Worm (Caenorhabditis elegans) whole organism, L1 larva: ENCODE data around the gene C05G5.7.

Experiments
- C04F5.9 ChIP-seq: sonication (generic microtip); optimal IDR thresholded peaks from 2 replicates; lab custom pipeline; 2016; ENCODE audit warnings: missing genetic modification characterization, missing compliant biosample characterization
- C16A3.4 ChIP-seq: fragments of 150-350 bp; optimal IDR thresholded peaks from 2 replicates; lab custom pipeline; 2014; ENCODE audit warnings: missing biosample characterization, missing genetic modification characterization
- Y116A8C.19 ChIP-seq: sonication (generic microtip); optimal IDR thresholded peaks from 2 replicates; lab custom pipeline; 2016; ENCODE audit warnings: missing compliant biosample characterization, missing genetic modification characterization, borderline replicate concordance
- aha-1 ChIP-seq: fragments of 150-350 bp; optimal IDR thresholded peaks from 2 replicates; lab custom pipeline; 2014; ENCODE audit warnings: missing biosample characterization, missing genetic modification characterization
- alr-1 ChIP-seq: fragments of 200-800 bp; sonication (Bioruptor generic); optimal IDR thresholded peaks from 2 replicates; lab custom pipeline; 2018; ENCODE audit warnings: borderline replicate concordance, mild to moderate bottlenecking, missing genetic modification characterization, missing compliant biosample characterization
- ama-1 ChIP-seq: fragments of 150-350 bp; optimal IDR thresholded peaks from 2 replicates; lab custom pipeline; 2014
- blmp-1 ChIP-seq: fragments of 150-350 bp; optimal IDR thresholded peaks from 2 replicates; lab custom pipeline; 2014; ENCODE audit warnings: missing biosample characterization, missing genetic modification characterization
- ceh-82 ChIP-seq, 3 experiments: fragments of 150-350 bp in 1 of 3; sonication (generic microtip) in 2 of 3; optimal IDR thresholded peaks; 2 replicates each; lab custom pipeline; 2014 to 2017; ENCODE audit warnings: missing biosample characterization in 3 of 3, missing genetic modification characterization in 3 of 3
- ceh-88 ChIP-seq: fragments of 200-800 bp; sonication (Bioruptor generic); IDR thresholded peaks from 2 replicates; pipeline ENCODE4 v1.3.6; 2022; ENCODE audit warnings: missing genetic modification characterization, missing compliant biosample characterization
- ces-1 ChIP-seq: fragments of 150-350 bp; optimal IDR thresholded peaks from 2 replicates; lab custom pipeline; 2014; ENCODE audit warnings: missing biosample characterization, missing genetic modification reagents, missing genetic modification characterization
- dpl-1 ChIP-seq, 3 experiments: fragments of 150-350 bp in 2 of 3; sonication (generic microtip) in 1 of 3; optimal IDR thresholded peaks; 2 replicates each; lab custom pipeline; 2014 to 2017; ENCODE audit warnings: missing biosample characterization in 3 of 3, missing genetic modification characterization in 3 of 3, missing genetic modification reagents in 3 of 3
- dsc-1 ChIP-seq: sonication (generic microtip); optimal IDR thresholded peaks from 2 replicates; lab custom pipeline; 2016; ENCODE audit warnings: mild to moderate bottlenecking, missing genetic modification characterization, missing compliant biosample characterization
- efl-3 ChIP-seq: fragments of 200-800 bp; sonication (Bioruptor generic); optimal IDR thresholded peaks from 2 replicates; lab custom pipeline; 2018; ENCODE audit warnings: mild to moderate bottlenecking, missing genetic modification characterization, missing compliant biosample characterization
- egl-27 ChIP-seq, 2 experiments: fragments of 150-350 bp in 1 of 2; sonication (generic microtip); optimal IDR thresholded peaks; 3 replicates each; lab custom pipeline; 2017 to 2018; ENCODE audit warnings: missing biosample characterization in 2 of 2, missing genetic modification characterization in 2 of 2, missing genetic modification reagents in 2 of 2
- elt-2 ChIP-seq: sonication (generic microtip); optimal IDR thresholded peaks from 2 replicates; lab custom pipeline; 2016; ENCODE audit warnings: missing genetic modification characterization, mild to moderate bottlenecking, inconsistent platforms, missing compliant biosample characterization, missing genetic modification reagents
- elt-3 ChIP-seq, 6 experiments: fragments of 150-350 bp in 1 of 6; sonication (generic microtip); optimal IDR thresholded peaks; 2 replicates each; lab custom pipeline; 2017 to 2018; ENCODE audit warnings: missing biosample characterization in 6 of 6, missing genetic modification characterization in 6 of 6, inconsistent platforms in 1 of 6
- ets-5 ChIP-seq: fragments of 200-800 bp; sonication (Bioruptor generic); IDR thresholded peaks from 2 replicates; pipeline ENCODE4 v1.3.6; 2022; ENCODE audit warnings: missing genetic modification characterization, missing compliant biosample characterization
- fkh-10 ChIP-seq: sonication (generic microtip); optimal IDR thresholded peaks from 2 replicates; lab custom pipeline; 2017; ENCODE audit warnings: missing biosample characterization, missing genetic modification reagents, missing genetic modification characterization
- fos-1 ChIP-seq: fragments of 150-350 bp; optimal IDR thresholded peaks from 2 replicates; lab custom pipeline; 2014; ENCODE audit warnings: missing biosample characterization, missing genetic modification characterization
- hlh-17 ChIP-seq: fragments of 200-800 bp; sonication (Bioruptor generic); optimal IDR thresholded peaks from 2 replicates; lab custom pipeline; 2018; ENCODE audit warnings: missing genetic modification characterization, mild to moderate bottlenecking, missing compliant biosample characterization, moderate library complexity, borderline replicate concordance
- hlh-4 ChIP-seq: sonication (generic microtip); optimal IDR thresholded peaks from 2 replicates; lab custom pipeline; 2016; ENCODE audit warnings: mild to moderate bottlenecking, missing genetic modification characterization, missing compliant biosample characterization
- hpl-2 ChIP-seq: fragments of 150-350 bp; optimal IDR thresholded peaks from 2 replicates; lab custom pipeline; 2014; ENCODE audit warnings: missing biosample characterization, missing genetic modification reagents, missing genetic modification characterization
- irx-1 ChIP-seq: sonication (generic microtip); optimal IDR thresholded peaks from 2 replicates; lab custom pipeline; 2016; ENCODE audit warnings: missing genetic modification characterization, missing compliant biosample characterization
- jun-1 ChIP-seq: fragments of 150-350 bp; optimal IDR thresholded peaks from 2 replicates; lab custom pipeline; 2014; ENCODE audit warnings: missing biosample characterization, missing genetic modification reagents, missing genetic modification characterization
- lin-14 ChIP-seq: fragments of 200-800 bp; sonication (Bioruptor generic); optimal IDR thresholded peaks from 2 replicates; lab custom pipeline; 2018; ENCODE audit warnings: mild to moderate bottlenecking, missing genetic modification characterization, moderate library complexity, missing compliant biosample characterization
- lin-35 ChIP-seq, 2 experiments: fragments of 150-350 bp; optimal IDR thresholded peaks; 2 replicates each; lab custom pipeline; 2014; ENCODE audit warnings: missing biosample characterization in 2 of 2, missing genetic modification characterization in 2 of 2, missing genetic modification reagents in 2 of 2
- lir-3 ChIP-seq: sonication (generic microtip); optimal IDR thresholded peaks from 2 replicates; lab custom pipeline; 2016; ENCODE audit warnings: mild to moderate bottlenecking, missing genetic modification characterization, moderate library complexity, missing compliant biosample characterization; ENCODE audit not compliant: poor library complexity
- mdl-1 ChIP-seq, 2 experiments: fragments of 150-350 bp; optimal IDR thresholded peaks; 2 replicates each; lab custom pipeline; 2014 to 2017; ENCODE audit warnings: missing biosample characterization in 2 of 2, missing genetic modification characterization in 2 of 2, inconsistent platforms in 1 of 2
- mef-2 ChIP-seq: fragments of 150-350 bp; optimal IDR thresholded peaks from 2 replicates; lab custom pipeline; 2014; ENCODE audit warnings: missing biosample characterization, missing genetic modification characterization
- nhr-11 ChIP-seq: fragments of 150-350 bp; optimal IDR thresholded peaks from 2 replicates; lab custom pipeline; 2014; ENCODE audit warnings: missing biosample characterization, missing genetic modification characterization
- nhr-12 ChIP-seq: sonication (generic microtip); optimal IDR thresholded peaks from 2 replicates; lab custom pipeline; 2017; ENCODE audit warnings: missing biosample characterization, missing genetic modification characterization
- nhr-20 ChIP-seq: sonication (generic microtip); optimal IDR thresholded peaks from 2 replicates; lab custom pipeline; 2016; ENCODE audit warnings: mild to moderate bottlenecking, missing genetic modification characterization, missing compliant biosample characterization
- nhr-47 ChIP-seq: sonication (generic microtip); optimal IDR thresholded peaks from 2 replicates; lab custom pipeline; 2016; ENCODE audit warnings: mild to moderate bottlenecking, missing genetic modification characterization, moderate library complexity, missing compliant biosample characterization
- nhr-84 ChIP-seq: sonication (generic microtip); optimal IDR thresholded peaks from 2 replicates; lab custom pipeline; 2017; ENCODE audit warnings: missing biosample characterization, missing genetic modification characterization
- nhr-90 ChIP-seq: sonication (generic microtip); optimal IDR thresholded peaks from 2 replicates; lab custom pipeline; 2016; ENCODE audit warnings: mild to moderate bottlenecking, missing genetic modification characterization, missing compliant biosample characterization; ENCODE audit not compliant: poor library complexity
- pqm-1 ChIP-seq: sonication (generic microtip); optimal IDR thresholded peaks from 3 replicates; lab custom pipeline; 2017; ENCODE audit warnings: missing biosample characterization, missing genetic modification characterization
- snpc-4 ChIP-seq: fragments of 150-350 bp; optimal IDR thresholded peaks from 2 replicates; lab custom pipeline; 2014; ENCODE audit warnings: missing biosample characterization, missing genetic modification characterization
- snu-23 ChIP-seq: sonication (generic microtip); optimal IDR thresholded peaks from 2 replicates; lab custom pipeline; 2016; ENCODE audit warnings: missing genetic modification characterization, missing compliant biosample characterization
- sptf-1 ChIP-seq: fragments of 150-350 bp; optimal IDR thresholded peaks from 2 replicates; lab custom pipeline; 2014; ENCODE audit warnings: missing biosample characterization, missing genetic modification characterization
- swsn-7 ChIP-seq: sonication (generic microtip); optimal IDR thresholded peaks from 2 replicates; lab custom pipeline; 2016; ENCODE audit warnings: missing genetic modification characterization, missing compliant biosample characterization
- tbx-2 ChIP-seq: sonication (generic microtip); optimal IDR thresholded peaks from 2 replicates; lab custom pipeline; 2016; ENCODE audit warnings: missing genetic modification characterization, missing compliant biosample characterization
- tlp-1 ChIP-seq: fragments of 150-350 bp; optimal IDR thresholded peaks from 2 replicates; lab custom pipeline; 2014; ENCODE audit warnings: missing biosample characterization, missing genetic modification characterization
- unc-130 ChIP-seq: fragments of 150-350 bp; optimal IDR thresholded peaks from 2 replicates; lab custom pipeline; 2017; ENCODE audit warnings: missing biosample characterization, missing genetic modification characterization, inconsistent platforms
- unc-30 ChIP-seq: sonication (generic microtip); optimal IDR thresholded peaks from 2 replicates; lab custom pipeline; 2017; ENCODE audit warnings: missing biosample characterization, missing genetic modification characterization
- unc-62 ChIP-seq: fragments of 150-350 bp; optimal IDR thresholded peaks from 2 replicates; lab custom pipeline; 2014; ENCODE audit warnings: missing biosample characterization, missing genetic modification reagents, missing genetic modification characterization
- unc-86 ChIP-seq: sonication (generic microtip); optimal IDR thresholded peaks from 2 replicates; lab custom pipeline; 2016; ENCODE audit warnings: missing genetic modification characterization, missing compliant biosample characterization
- unc-98 ChIP-seq: fragments of 200-800 bp; sonication (Bioruptor generic); IDR thresholded peaks from 2 replicates; pipeline ENCODE4 v1.3.6; 2022; ENCODE audit warnings: missing genetic modification characterization, missing compliant biosample characterization
- vab-15 ChIP-seq: sonication (generic microtip); optimal IDR thresholded peaks from 2 replicates; lab custom pipeline; 2017; ENCODE audit warnings: missing genotype, mild to moderate bottlenecking, missing genetic modification characterization, missing compliant biosample characterization
- xbp-1 ChIP-seq: sonication (generic microtip); optimal IDR thresholded peaks from 2 replicates; lab custom pipeline; 2016; ENCODE audit warnings: missing genetic modification characterization, missing compliant biosample characterization
- zag-1 ChIP-seq: fragments of 150-350 bp; optimal IDR thresholded peaks from 2 replicates; lab custom pipeline; 2014; ENCODE audit warnings: missing biosample characterization, missing genetic modification characterization
- zip-4 ChIP-seq: fragments of 200-800 bp; sonication (Bioruptor generic); optimal IDR thresholded peaks from 2 replicates; lab custom pipeline; 2018; ENCODE audit warnings: mild to moderate bottlenecking, missing genetic modification characterization, moderate library complexity, missing compliant biosample characterization
- ztf-11 ChIP-seq, 2 experiments: sonication (generic microtip); optimal IDR thresholded peaks; 2 replicates each; lab custom pipeline; 2016 to 2017; ENCODE audit warnings: missing genetic modification characterization in 2 of 2, missing biosample characterization in 1 of 2, missing compliant biosample characterization in 1 of 2

The C05G5.7 gene

DNA sequence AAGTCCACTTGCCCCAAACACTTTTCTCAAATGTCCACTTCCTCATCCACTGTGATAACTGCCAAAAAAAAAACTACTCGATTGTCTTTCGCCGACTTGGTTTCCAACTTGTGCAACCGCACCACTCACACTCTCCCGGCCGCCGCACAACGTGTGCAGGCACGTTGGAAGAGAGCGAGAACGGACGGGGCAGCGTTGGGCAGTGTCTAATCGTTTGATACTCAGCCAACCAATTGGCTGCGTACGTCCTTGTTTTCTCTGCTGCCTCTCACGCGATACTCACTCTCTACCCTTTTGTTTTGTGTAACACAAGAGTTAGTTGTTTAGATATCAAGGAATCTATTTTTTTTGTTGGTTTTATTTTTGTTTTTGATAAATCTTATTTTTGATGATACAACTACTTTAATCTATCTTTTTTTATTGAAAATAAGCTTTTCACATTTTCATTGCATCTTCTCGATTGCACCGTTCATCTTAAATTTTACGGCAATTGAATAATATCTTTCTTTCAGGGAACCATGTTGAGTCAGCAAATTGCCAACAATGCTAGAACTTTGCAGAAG is 10.0 kb upstream of the C05G5.7 start, which contains the start of gene sucl-1 (continued):
- TF ChIP-seq fos-1 (tag; lab: Kevin White, UChicago), result peak; percentile 67
- TF ChIP-seq blmp-1, result peak; percentile 60
- TF ChIP-seq tbx-2 (tag; lab: Kevin White, UChicago), result peak; percentile 75
- peak in 1 of 2 experiments; percentile 55 for TF ChIP-seq egl-27 (tag; optimal IDR thresholded peaks at IDR 0.05; lab: Kevin White, UChicago)
- no peak for TF ChIP-seq unc-30 (tag; lab: Kevin White, UChicago)
- no peak for TF ChIP-seq ets-5 (GFP tag; lab: Robert Waterston, UW)
- TF ChIP-seq hpl-2, result no peak
- peak; percentile 69 for TF ChIP-seq snpc-4
- peak; percentile 77 for TF ChIP-seq nhr-47 (tag; lab: Kevin White, UChicago)
- TF ChIP-seq ceh-82 (tag; optimal IDR thresholded peaks at IDR 0.05; lab: Kevin White, UChicago), result peak; percentile 62 to 94 (median 69)
- TF ChIP-seq tlp-1 (tag; lab: Kevin White, UChicago), result no peak
- peak; percentile 73 for TF ChIP-seq lir-3 (tag; lab: Kevin White, UChicago)
- peak; percentile 98 for TF ChIP-seq lin-14 (GFP tag; lab: Kevin White, UChicago)
- TF ChIP-seq pqm-1, result no peak
- peak in 4 of 6 experiments; percentile 27 to 48 (median 41) for TF ChIP-seq elt-3 (tag; optimal IDR thresholded peaks at IDR 0.05; lab: Kevin White, UChicago)
- no peak for TF ChIP-seq nhr-12 (tag; lab: Kevin White, UChicago)
- no peak for TF ChIP-seq zip-4 (GFP tag; lab: Kevin White, UChicago)
- TF ChIP-seq alr-1, result no peak
- no peak for TF ChIP-seq nhr-11 (tag; lab: Kevin White, UChicago)
- no peak for TF ChIP-seq hlh-17
- TF ChIP-seq sptf-1 (tag; lab: Kevin White, UChicago), result no peak
- TF ChIP-seq C16A3.4, result peak; percentile 84
- TF ChIP-seq ceh-88, result peak; percentile 47; the same call in 1 of the 2 replicates
- TF ChIP-seq snu-23 (GFP tag; lab: Kevin White, UChicago), result peak; percentile 90
- no peak for TF ChIP-seq unc-62 (GFP tag; lab: Kevin White, UChicago)
- no peak for TF ChIP-seq ces-1 (GFP tag; lab: Kevin White, UChicago)
- no peak for TF ChIP-seq vab-15 (tag; lab: Kevin White, UChicago)
- peak; percentile 67 for TF ChIP-seq dsc-1 (tag; lab: Kevin White, UChicago)
- peak; percentile 78 for TF ChIP-seq swsn-7 (tag; lab: Kevin White, UChicago)
- TF ChIP-seq hlh-4 (tag; lab: Kevin White, UChicago), result no peak
- no peak for TF ChIP-seq nhr-84 (tag; lab: Kevin White, UChicago)
- no peak for TF ChIP-seq ztf-11 (tag; optimal IDR thresholded peaks at IDR 0.05; lab: Kevin White, UChicago)
- TF ChIP-seq aha-1 (tag; lab: Kevin White, UChicago), result no peak
- TF ChIP-seq Y116A8C.19 (tag; lab: Kevin White, UChicago), result no peak
- TF ChIP-seq ama-1, result no peak
- peak; percentile 85 for TF ChIP-seq nhr-20
- TF ChIP-seq jun-1, result peak; percentile 71
- peak; percentile 46 for TF ChIP-seq unc-86
- no peak for TF ChIP-seq efl-3 (GFP tag; lab: Kevin White, UChicago)
- no peak for TF ChIP-seq zag-1 (tag; lab: Kevin White, UChicago)
- TF ChIP-seq dpl-1 (GFP tag; optimal IDR thresholded peaks at IDR 0.05; lab: Kevin White, UChicago), result peak; percentile 35 to 54 (median 43)
- TF ChIP-seq nhr-90, result peak; percentile 51
- TF ChIP-seq C04F5.9 (tag; lab: Kevin White, UChicago), result no peak
- no peak for TF ChIP-seq unc-98 (GFP tag; lab: Robert Waterston, UW)
- TF ChIP-seq lin-35 (GFP tag; optimal IDR thresholded peaks at IDR 0.05; lab: Kevin White, UChicago), result peak; percentile 66 to 74
- peak; percentile 40 for TF ChIP-seq irx-1 (tag; lab: Kevin White, UChicago)
- peak; percentile 42 for TF ChIP-seq mef-2 (tag; lab: Kevin White, UChicago)
- peak in 1 of 2 experiments; percentile 87 for TF ChIP-seq mdl-1 (tag; optimal IDR thresholded peaks at IDR 0.05; lab: Kevin White, UChicago)
- TF ChIP-seq unc-130, result peak; percentile 39
- TF ChIP-seq xbp-1 (tag; lab: Kevin White, UChicago), result peak; percentile 71
- TF ChIP-seq fkh-10 (GFP tag; lab: Kevin White, UChicago), result peak; percentile 46
- peak; percentile 54 for TF ChIP-seq elt-2
